Worm (Caenorhabditis elegans): ENCODE data around the gene B0416.2.

- TF ChIP-seq ZK546.5 (tag; optimal IDR thresholded peaks at IDR 0.05) = no peak
- TF ChIP-seq egl-27 (tag; optimal IDR thresholded peaks at IDR 0.05) = no peak
- no peak for TF ChIP-seq lin-15B (tag; optimal IDR thresholded peaks at IDR 0.05)
- no peak for TF ChIP-seq ceh-28 (tag; optimal IDR thresholded peaks at IDR 0.05)
- no peak for TF ChIP-seq elt-3 (tag; optimal IDR thresholded peaks at IDR 0.05)
- no peak for TF ChIP-seq skn-1 (tag; optimal IDR thresholded peaks at IDR 0.05)
- TF ChIP-seq nhr-28 (tag; optimal IDR thresholded peaks at IDR 0.05) = no peak
These were observed 3.5 kb upstream of the B0416.2 start for ce11 chrX:9295471-9295870.

Measured in whole organism, L3 larva.